Fruit fly (Drosophila melanogaster): Measurements from ENCODE around the gene CG33270.

Gene CG33270

dm6 chr3L:11550359-11551056 lies 27.9 kb downstream of the CG33270 start (continued):
- TF ChIP-seq unc-4 (GFP tag; IDR thresholded peaks at IDR 0.05; ENCODE audit: partially characterized antibody) (0 out of 2 replicates have a peak, but pooled peaks have one; percentile 25), Hr78 (GFP tag; optimal IDR thresholded peaks at IDR 0.05) (peak in 1 of 2 experiments; percentile 49), CG32532 (GFP tag; IDR thresholded peaks at IDR 0.05) (peak; percentile 21; the same call in 1 of the 2 replicates), sr (GFP tag; IDR thresholded peaks at IDR 0.05) (peak; percentile 72; the same call in 2 of the 3 replicates)

- TF ChIP-seq HHEX (GFP tag; optimal IDR thresholded peaks at IDR 0.05) (no peak), Hr39 (optimal IDR thresholded peaks at IDR 0.05) (peak; percentile 74), ci (GFP tag; IDR thresholded peaks at IDR 0.05) (0 out of 3 replicates have a peak, but pooled peaks have one; percentile 24), Drgx (GFP tag; IDR thresholded peaks at IDR 0.05) (0 out of 2 replicates have a peak, but pooled peaks have one; percentile 28)
Measured at dm6 chr3L:11549432-11549831, 29.0 kb downstream of the CG33270 start.

- TF ChIP-seq Awh (GFP tag; IDR thresholded peaks at IDR 0.05) (peak; percentile 18; the same call in 1 of the 2 replicates), Med (GFP tag) (peak; percentile 16), CG11093 (GFP tag; IDR thresholded peaks at IDR 0.05) (no peak), crol (GFP tag; IDR thresholded peaks at IDR 0.05) (peak; percentile 27; the same call in 1 of the 2 replicates), lov (optimal IDR thresholded peaks at IDR 0.05) (no peak), lov (GFP tag; IDR thresholded peaks at IDR 0.05) (0 out of 3 replicates have a peak, but pooled peaks have one; percentile 33), CG18619 (GFP tag; optimal IDR thresholded peaks at IDR 0.05) (no peak), so (GFP tag; IDR thresholded peaks at IDR 0.05) (0 out of 3 replicates have a peak, but pooled peaks have one; percentile 60), Ets65A (GFP tag) (peak; percentile 52), CHES-1-like (GFP tag; optimal IDR thresholded peaks at IDR 0.05) (no peak), Lhr (GFP tag; optimal IDR thresholded peaks at IDR 0.05) (no peak), ara (GFP tag; IDR thresholded peaks at IDR 0.05) (peak; percentile 25; the same call in 1 of the 2 replicates)
Measured at dm6 chr3L:11548009-11548408, 30.4 kb downstream of the CG33270 start.

DNA sequence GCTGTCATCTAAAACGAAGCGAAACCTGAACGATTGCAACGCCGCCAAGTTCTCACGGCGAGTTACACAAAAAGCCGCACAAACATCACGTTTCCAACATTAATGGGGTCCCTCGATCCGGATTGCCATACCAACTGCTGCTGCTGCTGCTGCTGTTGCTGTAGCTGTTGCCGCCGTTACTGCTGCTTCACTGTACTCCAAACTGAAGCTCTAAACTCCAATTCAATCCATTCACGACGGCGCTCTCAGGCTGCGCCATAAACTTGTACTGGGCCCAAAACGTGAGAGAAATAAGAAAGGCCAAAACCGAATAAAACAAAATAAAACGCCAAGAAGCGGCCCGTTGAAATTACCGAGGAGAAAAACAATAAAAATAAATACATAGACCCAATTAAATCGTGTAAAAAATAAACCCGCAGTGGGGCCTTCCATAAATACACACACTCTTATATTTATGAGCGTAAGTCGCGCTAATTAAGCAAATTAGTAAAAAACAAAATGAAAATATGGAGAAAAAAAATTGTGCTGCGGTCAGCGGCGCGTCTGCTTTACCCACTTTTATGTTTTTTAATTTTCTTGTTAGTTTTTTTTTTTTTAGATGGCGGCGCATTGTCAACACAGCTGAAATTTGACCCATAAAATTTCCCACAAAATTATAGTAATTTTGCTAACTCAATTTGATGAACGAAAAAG lies 31.0 kb downstream of the CG33270 start:
- TF ChIP-seq Bdp1 (GFP tag; optimal IDR thresholded peaks at IDR 0.05), result no peak
- TF ChIP-seq kni (GFP tag; optimal IDR thresholded peaks at IDR 0.05), result peak; percentile 77
- no peak for TF ChIP-seq fd64A (GFP tag; optimal IDR thresholded peaks at IDR 0.05)
- peak; percentile 47 for TF ChIP-seq Vsx1 (GFP tag; optimal IDR thresholded peaks at IDR 0.05)
- TF ChIP-seq CG1603 (tag; optimal IDR thresholded peaks at IDR 0.05), result no peak
- 0 out of 4 replicates have a peak, but pooled peaks have one; percentile 39 for TF ChIP-seq chinmo (GFP tag; IDR thresholded peaks at IDR 0.05; ENCODE audit: partially characterized antibody)
- TF ChIP-seq sqz (GFP tag; optimal IDR thresholded peaks at IDR 0.05), result peak; percentile 29
- TF ChIP-seq grau (tag; optimal IDR thresholded peaks at IDR 0.05), result peak; percentile 71

DNA sequence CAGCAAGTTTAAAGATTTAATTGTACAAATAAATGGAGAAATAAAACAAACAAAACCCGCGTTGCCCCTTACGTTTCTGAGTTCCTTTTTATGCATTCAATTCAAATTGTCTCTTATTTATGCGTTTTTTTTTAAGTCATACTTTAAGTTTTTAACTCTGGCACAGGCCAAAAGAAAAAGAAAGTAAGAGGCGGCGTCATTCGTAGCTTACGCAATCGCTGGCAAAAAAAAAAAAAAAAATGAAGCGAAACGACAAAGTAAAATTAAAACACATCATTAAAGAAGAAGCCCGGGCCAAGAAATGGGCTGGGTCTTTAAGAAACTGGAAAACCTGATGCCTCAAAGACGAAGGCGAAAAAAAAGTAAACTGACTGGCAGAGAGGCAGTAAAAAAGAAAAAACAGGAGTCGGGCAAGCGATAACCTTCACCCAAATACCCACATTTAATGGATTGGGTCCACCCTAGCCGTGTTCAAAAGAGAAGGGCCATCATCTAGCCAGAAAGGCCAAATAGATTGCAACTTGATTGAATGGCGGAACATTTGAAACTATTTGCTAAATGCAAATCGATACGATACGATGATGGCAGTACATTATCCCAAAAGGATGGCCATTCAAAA lies 34.6 kb downstream of the CG33270 start:
- TF ChIP-seq CG6854 (GFP tag; optimal IDR thresholded peaks at IDR 0.05) (no peak), CG12236 (GFP tag; optimal IDR thresholded peaks at IDR 0.05) (no peak), hkb (optimal IDR thresholded peaks at IDR 0.05) (no peak), hkb (GFP tag; IDR thresholded peaks at IDR 0.05) (0 out of 2 replicates have a peak, but pooled peaks have one; percentile 20), CG11247 (GFP tag; IDR thresholded peaks at IDR 0.05) (0 out of 2 replicates have a peak, but pooled peaks have one; percentile 30), Nf-YC (tag; optimal IDR thresholded peaks at IDR 0.05) (no peak), sima (GFP tag; optimal IDR thresholded peaks at IDR 0.05) (no peak), CG1603 (tag; optimal IDR thresholded peaks at IDR 0.05) (no peak), stwl (tag; optimal IDR thresholded peaks at IDR 0.05) (no peak), CG32772 (GFP tag; IDR thresholded peaks at IDR 0.05) (no peak), CG32532 (GFP tag; IDR thresholded peaks at IDR 0.05) (0 out of 2 replicates have a peak, but pooled peaks have one; percentile 34), nom (GFP tag; optimal IDR thresholded peaks at IDR 0.05) (peak; percentile 30), Hmx (GFP tag; optimal IDR thresholded peaks at IDR 0.05) (no peak), CG8478 (optimal IDR thresholded peaks at IDR 0.05) (no peak), pzg (GFP tag; optimal IDR thresholded peaks at IDR 0.05) (no peak), corto (GFP tag; optimal IDR thresholded peaks at IDR 0.05) (no peak)

Data from whole organism, embryonic.